Worm (Caenorhabditis elegans) whole organism, late embryonic: ENCODE results near the gene B0244.7.
A peak's percentile ranks its signal among the peaks of the same experiment; 100 is the strongest.

Source experiments
- C08G9.2 ChIP-seq: sonication (generic microtip); optimal IDR thresholded peaks from 2 replicates; lab custom pipeline; 2016; ENCODE audit warnings: mild to moderate bottlenecking, missing genetic modification characterization, moderate library complexity, missing compliant biosample characterization
- C38D4.7 ChIP-seq: fragments of 200-800 bp; sonication (Bioruptor generic); optimal IDR thresholded peaks from 2 replicates; lab custom pipeline; 2018; ENCODE audit warnings: mild to moderate bottlenecking, missing genetic modification characterization, moderate library complexity, missing compliant biosample characterization
- K02D7.2 ChIP-seq: sonication (generic microtip); optimal IDR thresholded peaks from 2 replicates; lab custom pipeline; 2017; ENCODE audit warnings: mild to moderate bottlenecking, missing genetic modification characterization, missing compliant biosample characterization
- K09A11.1 ChIP-seq: sonication (generic microtip); optimal IDR thresholded peaks from 2 replicates; lab custom pipeline; 2017; ENCODE audit warnings: antibody characterized with exemption, mild to moderate bottlenecking, missing genetic modification characterization, missing compliant biosample characterization; ENCODE audit not compliant: insufficient read depth
- T23F11.4 ChIP-seq: fragments of 200-800 bp; sonication (Bioruptor generic); optimal IDR thresholded peaks from 2 replicates; lab custom pipeline; 2018; ENCODE audit warnings: mild to moderate bottlenecking, missing genetic modification characterization, missing compliant biosample characterization
- ahr-1 ChIP-seq: sonication (generic microtip); optimal IDR thresholded peaks from 2 replicates; lab custom pipeline; 2016; ENCODE audit warnings: missing genetic modification characterization, missing compliant biosample characterization
- ama-1 ChIP-seq: fragments of 150-350 bp; optimal IDR thresholded peaks from 2 replicates; lab custom pipeline; 2014
- ceh-18 ChIP-seq: sonication (generic microtip); optimal IDR thresholded peaks from 2 replicates; lab custom pipeline; 2016; ENCODE audit warnings: missing genetic modification characterization, missing compliant biosample characterization
- ceh-19 ChIP-seq: fragments of 200-800 bp; sonication (Bioruptor generic); optimal IDR thresholded peaks from 2 replicates; lab custom pipeline; 2018; ENCODE audit warnings: mild to moderate bottlenecking, missing genetic modification characterization, missing compliant biosample characterization
- ceh-2 ChIP-seq: sonication (generic microtip); optimal IDR thresholded peaks from 2 replicates; lab custom pipeline; 2016; ENCODE audit warnings: missing genotype, missing genetic modification characterization, missing compliant biosample characterization
- ceh-24 ChIP-seq: sonication (generic microtip); optimal IDR thresholded peaks from 2 replicates; lab custom pipeline; 2016; ENCODE audit warnings: mild to moderate bottlenecking, missing genetic modification characterization, missing compliant biosample characterization
- ceh-30 ChIP-seq: fragments of 150-350 bp; optimal IDR thresholded peaks from 2 replicates; lab custom pipeline; 2014; ENCODE audit warnings: missing biosample characterization, missing genetic modification characterization
- ceh-31 ChIP-seq: sonication (generic microtip); optimal IDR thresholded peaks from 2 replicates; lab custom pipeline; 2016; ENCODE audit warnings: missing genetic modification characterization, missing compliant biosample characterization
- ceh-45 ChIP-seq: fragments of 200-800 bp; sonication (Bioruptor generic); IDR thresholded peaks from 2 replicates; pipeline ENCODE4 v1.3.6; 2022; ENCODE audit warnings: missing genetic modification reagents, missing genetic modification characterization, missing compliant biosample characterization
- ceh-48 ChIP-seq: sonication (generic microtip); optimal IDR thresholded peaks from 2 replicates; lab custom pipeline; 2016; ENCODE audit warnings: missing genetic modification characterization, inconsistent platforms, missing compliant biosample characterization
- ceh-6 ChIP-seq: fragments of 200-800 bp; sonication (Bioruptor generic); optimal IDR thresholded peaks from 2 replicates; lab custom pipeline; 2018; ENCODE audit warnings: mild to moderate bottlenecking, missing genetic modification characterization, missing compliant biosample characterization
- ceh-9 ChIP-seq: sonication (generic microtip); optimal IDR thresholded peaks from 2 replicates; lab custom pipeline; 2016; ENCODE audit warnings: mild to moderate bottlenecking, missing genetic modification characterization, inconsistent platforms, missing compliant biosample characterization
- che-1 ChIP-seq: sonication (generic microtip); optimal IDR thresholded peaks from 2 replicates; lab custom pipeline; 2016; ENCODE audit warnings: mild to moderate bottlenecking, missing genetic modification characterization, missing compliant biosample characterization
- dmd-4 ChIP-seq: sonication (generic microtip); optimal IDR thresholded peaks from 2 replicates; lab custom pipeline; 2016; ENCODE audit warnings: borderline replicate concordance, missing genetic modification characterization, missing compliant biosample characterization
- dve-1 ChIP-seq: sonication (generic microtip); optimal IDR thresholded peaks from 2 replicates; lab custom pipeline; 2017; ENCODE audit warnings: antibody characterized with exemption, mild to moderate bottlenecking, missing genetic modification characterization, missing compliant biosample characterization
- elt-2 ChIP-seq: sonication (generic microtip); optimal IDR thresholded peaks from 2 replicates; lab custom pipeline; 2016; ENCODE audit warnings: missing genetic modification reagents, missing genetic modification characterization, missing compliant biosample characterization
- elt-4 ChIP-seq: sonication (generic microtip); optimal IDR thresholded peaks from 2 replicates; lab custom pipeline; 2016; ENCODE audit warnings: missing genetic modification characterization, missing compliant biosample characterization
- eyg-1 ChIP-seq: sonication (generic microtip); optimal IDR thresholded peaks from 2 replicates; lab custom pipeline; 2016; ENCODE audit warnings: missing genotype, missing genetic modification characterization, missing compliant biosample characterization
- fax-1 ChIP-seq: sonication (generic microtip); optimal IDR thresholded peaks from 2 replicates; lab custom pipeline; 2016; ENCODE audit warnings: missing genotype, missing genetic modification characterization, missing compliant biosample characterization
- fkh-6 ChIP-seq: sonication (generic microtip); optimal IDR thresholded peaks from 2 replicates; lab custom pipeline; 2016; ENCODE audit warnings: missing genetic modification characterization, missing compliant biosample characterization
- gmeb-2 ChIP-seq: sonication (generic microtip); optimal IDR thresholded peaks from 2 replicates; lab custom pipeline; 2016; ENCODE audit warnings: missing genetic modification characterization, inconsistent platforms, missing compliant biosample characterization
- hlh-30 ChIP-seq: sonication (generic microtip); optimal IDR thresholded peaks from 2 replicates; lab custom pipeline; 2017; ENCODE audit warnings: antibody characterized with exemption, missing genetic modification characterization, missing compliant biosample characterization; ENCODE audit not compliant: insufficient read depth
- hlh-6 ChIP-seq: sonication (generic microtip); optimal IDR thresholded peaks from 2 replicates; lab custom pipeline; 2016; ENCODE audit warnings: missing genotype, missing genetic modification characterization, missing compliant biosample characterization
- hlh-8 ChIP-seq: sonication (generic microtip); optimal IDR thresholded peaks from 2 replicates; lab custom pipeline; 2016; ENCODE audit warnings: missing genotype, missing genetic modification characterization, missing compliant biosample characterization
- lim-6 ChIP-seq: sonication (generic microtip); optimal IDR thresholded peaks from 2 replicates; lab custom pipeline; 2016; ENCODE audit warnings: missing genetic modification characterization, missing compliant biosample characterization
- madf-2 ChIP-seq: sonication (generic microtip); optimal IDR thresholded peaks from 2 replicates; lab custom pipeline; 2017; ENCODE audit warnings: missing genetic modification characterization, missing compliant biosample characterization
- mec-3 ChIP-seq: sonication (generic microtip); optimal IDR thresholded peaks from 2 replicates; lab custom pipeline; 2016; ENCODE audit warnings: borderline replicate concordance, missing genetic modification characterization, missing compliant biosample characterization
- nhr-11 ChIP-seq: fragments of 150-350 bp; optimal IDR thresholded peaks from 2 replicates; lab custom pipeline; 2014; ENCODE audit warnings: missing biosample characterization, missing genetic modification characterization
- npax-4 ChIP-seq: sonication (generic microtip); optimal IDR thresholded peaks from 2 replicates; lab custom pipeline; 2016; ENCODE audit warnings: missing genetic modification characterization, missing compliant biosample characterization
- odd-2 ChIP-seq: sonication (generic microtip); optimal IDR thresholded peaks from 2 replicates; lab custom pipeline; 2017; ENCODE audit warnings: antibody characterized with exemption, mild to moderate bottlenecking, missing genetic modification characterization, missing compliant biosample characterization
- pat-9 ChIP-seq: fragments of 200-800 bp; sonication (Bioruptor generic); optimal IDR thresholded peaks from 2 replicates; lab custom pipeline; 2018; ENCODE audit warnings: mild to moderate bottlenecking, missing genetic modification characterization, moderate library complexity, missing compliant biosample characterization
- pax-1 ChIP-seq: fragments of 150-350 bp; optimal IDR thresholded peaks from 2 replicates; lab custom pipeline; 2014; ENCODE audit warnings: missing biosample characterization, missing genetic modification characterization
- pha-2 ChIP-seq: sonication (generic microtip); optimal IDR thresholded peaks from 2 replicates; lab custom pipeline; 2017; ENCODE audit warnings: mild to moderate bottlenecking, missing genetic modification characterization, missing compliant biosample characterization
- pha-4 ChIP-seq: fragments of 150-350 bp; optimal IDR thresholded peaks from 2 replicates; lab custom pipeline; 2018; ENCODE audit warnings: missing biosample characterization, missing genetic modification reagents, missing genetic modification characterization
- ref-2 ChIP-seq: sonication (generic microtip); optimal IDR thresholded peaks from 2 replicates; lab custom pipeline; 2016; ENCODE audit warnings: missing genetic modification characterization, missing compliant biosample characterization
- rnt-1 ChIP-seq: sonication (generic microtip); optimal IDR thresholded peaks from 2 replicates; lab custom pipeline; 2016; ENCODE audit warnings: missing genetic modification characterization, missing compliant biosample characterization
- sdc-2 ChIP-seq: sonication (generic microtip); optimal IDR thresholded peaks from 2 replicates; lab custom pipeline; 2016; ENCODE audit warnings: missing genotype, missing genetic modification characterization, missing compliant biosample characterization
- sox-2 ChIP-seq: fragments of 200-800 bp; sonication (Bioruptor generic); IDR thresholded peaks from 2 replicates; pipeline ENCODE4 v1.3.6; 2022; ENCODE audit warnings: missing genetic modification reagents, missing genetic modification characterization, missing compliant biosample characterization
- syd-9 ChIP-seq: sonication (generic microtip); optimal IDR thresholded peaks from 2 replicates; lab custom pipeline; 2016; ENCODE audit warnings: mild to moderate bottlenecking, missing genetic modification characterization, moderate library complexity, missing compliant biosample characterization
- tbx-2 ChIP-seq: sonication (generic microtip); optimal IDR thresholded peaks from 2 replicates; lab custom pipeline; 2016; ENCODE audit warnings: missing genetic modification characterization, missing compliant biosample characterization
- tbx-7 ChIP-seq: sonication (generic microtip); optimal IDR thresholded peaks from 2 replicates; lab custom pipeline; 2016; ENCODE audit warnings: missing genotype, missing genetic modification characterization, missing compliant biosample characterization
- ttx-3 ChIP-seq: sonication (generic microtip); optimal IDR thresholded peaks from 2 replicates; lab custom pipeline; 2016; ENCODE audit warnings: missing genetic modification reagents, missing genetic modification characterization, missing compliant biosample characterization
- unc-42 ChIP-seq: sonication (generic microtip); optimal IDR thresholded peaks from 2 replicates; lab custom pipeline; 2016; ENCODE audit warnings: missing genotype, missing genetic modification characterization, missing compliant biosample characterization
- unc-55 ChIP-seq: sonication (generic microtip); optimal IDR thresholded peaks from 2 replicates; lab custom pipeline; 2017; ENCODE audit warnings: missing biosample characterization, missing genetic modification reagents, missing genetic modification characterization
- zip-5 ChIP-seq: sonication (generic microtip); optimal IDR thresholded peaks from 2 replicates; lab custom pipeline; 2016; ENCODE audit warnings: missing genetic modification characterization, missing compliant biosample characterization

B0244.7 gene

DNA sequence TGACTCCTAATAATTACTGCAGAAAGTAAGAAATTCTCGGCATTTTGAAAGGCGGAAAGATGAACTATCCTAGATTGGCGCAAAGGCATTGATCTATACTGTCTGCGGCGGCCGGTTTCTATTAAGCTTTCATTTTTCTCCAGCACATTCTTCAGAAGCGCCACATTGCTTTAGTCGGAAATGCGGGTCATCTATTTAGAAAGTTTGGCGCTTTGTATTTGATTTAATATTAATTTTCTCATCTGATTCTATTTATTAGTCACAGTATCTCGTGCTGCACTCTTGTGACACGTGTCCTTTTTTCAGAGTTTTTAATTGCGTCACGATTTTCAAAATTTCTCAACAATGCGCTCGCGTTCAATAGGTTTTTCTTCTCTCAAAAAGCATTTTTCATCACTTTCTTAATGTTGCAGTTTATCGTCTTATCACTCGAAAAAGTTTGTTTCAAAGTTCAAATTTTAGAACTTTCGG lies 16.3 kb upstream of the B0244.7 start:
- TF ChIP-seq ceh-18 (tag; lab: Kevin White, UChicago) (no peak), ceh-24 (no peak), nhr-11 (tag; lab: Kevin White, UChicago) (no peak), rnt-1 (tag; lab: Kevin White, UChicago) (no peak), ceh-48 (no peak), che-1 (no peak), unc-42 (tag; lab: Kevin White, UChicago) (no peak), dmd-4 (no peak), madf-2 (tag; lab: Kevin White, UChicago) (no peak), pha-4 (tag; lab: Kevin White, UChicago) (no peak), pha-2 (tag; lab: Kevin White, UChicago) (no peak), K02D7.2 (no peak), syd-9 (tag; lab: Kevin White, UChicago) (no peak), C08G9.2 (tag; lab: Kevin White, UChicago) (no peak), sdc-2 (no peak), ceh-19 (GFP tag; lab: Kevin White, UChicago) (no peak), ttx-3 (tag; lab: Kevin White, UChicago) (no peak)

DNA sequence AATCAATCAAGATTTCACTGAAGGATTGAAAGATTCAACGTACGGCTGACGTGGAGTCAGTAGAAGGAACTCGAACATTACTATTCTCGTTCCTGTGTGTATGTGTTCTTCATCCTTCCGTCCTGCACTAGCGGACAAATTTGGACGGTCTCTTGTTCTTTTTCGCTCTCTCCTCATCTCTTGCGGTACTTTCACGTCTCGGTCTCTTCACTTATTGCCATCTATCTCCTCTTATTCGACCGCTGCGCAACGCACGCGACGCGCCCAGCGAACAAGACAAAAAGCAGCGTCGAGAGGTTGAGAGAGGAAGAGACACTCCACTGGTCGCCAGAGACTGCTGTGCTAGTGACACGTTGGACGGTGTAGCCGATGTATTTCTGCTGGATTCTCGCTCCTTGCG lies 15.8 kb upstream of the B0244.7 start:
- TF ChIP-seq hlh-6 (tag; lab: Kevin White, UChicago) (peak; percentile 61), unc-42 (tag; lab: Kevin White, UChicago) (peak; percentile 34), T23F11.4 (GFP tag; lab: Kevin White, UChicago) (no peak), K09A11.1 (tag; lab: Kevin White, UChicago) (no peak), pat-9 (tag; lab: Kevin White, UChicago) (no peak), pax-1 (tag; lab: Kevin White, UChicago) (no peak), hlh-30 (tag; lab: Kevin White, UChicago) (peak; percentile 79), ceh-24 (no peak), mec-3 (no peak), dmd-4 (no peak), zip-5 (tag; lab: Kevin White, UChicago) (no peak), ceh-2 (tag; lab: Kevin White, UChicago) (peak; percentile 36), ttx-3 (tag; lab: Kevin White, UChicago) (no peak), rnt-1 (tag; lab: Kevin White, UChicago) (peak; percentile 70), fkh-6 (tag; lab: Kevin White, UChicago) (no peak), gmeb-2 (tag; lab: Kevin White, UChicago) (no peak), elt-4 (no peak), eyg-1 (no peak), fax-1 (tag; lab: Kevin White, UChicago) (no peak), elt-2 (peak; percentile 45), pha-4 (tag; lab: Kevin White, UChicago) (no peak), dve-1 (tag; lab: Kevin White, UChicago) (peak; percentile 24), unc-55 (GFP tag; lab: Kevin White, UChicago) (peak; percentile 58), lim-6 (peak; percentile 12), pha-2 (tag; lab: Kevin White, UChicago) (no peak), tbx-7 (tag; lab: Kevin White, UChicago) (peak; percentile 22), che-1 (no peak), ceh-18 (tag; lab: Kevin White, UChicago) (peak; percentile 40), odd-2 (tag; lab: Kevin White, UChicago) (no peak), ama-1 (lab: Kevin White, UChicago) (peak; percentile 60), syd-9 (tag; lab: Kevin White, UChicago) (peak; percentile 54), ceh-31 (tag; lab: Kevin White, UChicago) (peak; percentile 84), ceh-48 (no peak), ceh-45 (GFP tag; lab: Robert Waterston, UW) (0 out of 2 replicates have a peak, but pooled peaks have one; percentile 13), ahr-1 (tag; lab: Kevin White, UChicago) (no peak), tbx-2 (tag; lab: Kevin White, UChicago) (peak; percentile 83), ref-2 (tag; lab: Kevin White, UChicago) (peak; percentile 77), hlh-8 (tag; lab: Kevin White, UChicago) (no peak), sox-2 (GFP tag; lab: Robert Waterston, UW) (peak; percentile 20; the same call in 1 of the 2 replicates), npax-4 (tag; lab: Kevin White, UChicago) (no peak), ceh-6 (GFP tag; lab: Kevin White, UChicago) (no peak), C38D4.7 (GFP tag; lab: Kevin White, UChicago) (no peak), ceh-9 (tag; lab: Kevin White, UChicago) (no peak), ceh-30 (no peak)
